Worm (Caenorhabditis elegans) whole organism, early embryonic: Measurements from ENCODE around the gene C18G1.6.

ENCODE experiments used
- B0310.2 ChIP-seq: sonication (generic microtip); optimal IDR thresholded peaks from 2 replicates; lab custom pipeline; 2016; ENCODE audit warnings: mild to moderate bottlenecking, missing genetic modification characterization, missing compliant biosample characterization
- aly-1 ChIP-seq: sonication (generic microtip); optimal IDR thresholded peaks from 2 replicates; lab custom pipeline; 2016; ENCODE audit warnings: missing genetic modification characterization, missing compliant biosample characterization
- ama-1 ChIP-seq: fragments of 150-350 bp; optimal IDR thresholded peaks from 2 replicates; lab custom pipeline; 2014
- ceh-13 ChIP-seq: fragments of 200-800 bp; sonication (Bioruptor generic); optimal IDR thresholded peaks from 2 replicates; lab custom pipeline; 2018; ENCODE audit warnings: mild to moderate bottlenecking, missing genetic modification characterization, missing compliant biosample characterization
- ceh-36 ChIP-seq: sonication (generic microtip); optimal IDR thresholded peaks from 2 replicates; lab custom pipeline; 2016; ENCODE audit warnings: missing genetic modification characterization, inconsistent platforms, missing compliant biosample characterization
- ets-7 ChIP-seq: sonication (generic microtip); optimal IDR thresholded peaks from 2 replicates; lab custom pipeline; 2016; ENCODE audit warnings: missing genotype, missing genetic modification characterization, missing compliant biosample characterization
- flt-1 ChIP-seq: fragments of 200-800 bp; sonication (Bioruptor generic); IDR thresholded peaks from 2 replicates; pipeline ENCODE4 v1.3.6; 2022; ENCODE audit warnings: missing genetic modification characterization, missing compliant biosample characterization
- hmbx-1 ChIP-seq: sonication (generic microtip); optimal IDR thresholded peaks from 2 replicates; lab custom pipeline; 2016; ENCODE audit warnings: mild to moderate bottlenecking, missing genetic modification characterization, missing compliant biosample characterization
- hmg-4 ChIP-seq: fragments of 200-800 bp; sonication (Bioruptor generic); optimal IDR thresholded peaks from 2 replicates; lab custom pipeline; 2018; ENCODE audit warnings: mild to moderate bottlenecking, missing genetic modification characterization, missing compliant biosample characterization
- scrt-1 ChIP-seq: fragments of 200-800 bp; sonication (Bioruptor generic); IDR thresholded peaks from 2 replicates; pipeline ENCODE4 v1.3.6; 2022; ENCODE audit warnings: missing genetic modification characterization, missing compliant biosample characterization
- tbx-37 ChIP-seq: fragments of 200-800 bp; sonication (Bioruptor generic); conservative IDR thresholded peaks from 2 replicates; pipeline ENCODE4 v1.3.6; 2022; ENCODE audit warnings: missing genetic modification reagents, missing genetic modification characterization, missing compliant biosample characterization
- tra-4 ChIP-seq: sonication (generic microtip); optimal IDR thresholded peaks from 2 replicates; lab custom pipeline; 2017; ENCODE audit warnings: missing genetic modification characterization, missing compliant biosample characterization

ce11 chrV:4777388-4777986 lies 27.1 kb downstream of the C18G1.6 start, which contains the start of gene C18G1.1:
- TF ChIP-seq ama-1 (no peak), flt-1 (no peak), ceh-13 (GFP tag; lab: Kevin White, UChicago) (no peak), tbx-37 (GFP tag; lab: Robert Waterston, UW) (no peak), ets-7 (tag; lab: Kevin White, UChicago) (no peak), B0310.2 (no peak), hmbx-1 (tag; lab: Kevin White, UChicago) (no peak), tra-4 (no peak), aly-1 (tag; lab: Kevin White, UChicago) (no peak), ceh-36 (tag; lab: Kevin White, UChicago) (no peak), scrt-1 (GFP tag; lab: Robert Waterston, UW) (no peak), hmg-4 (no peak)
